Fruit fly (Drosophila melanogaster) whole organism, embryonic: ENCODE measurements around the gene kra.

Source experiments
- Aef1 ChIP-seq: fragments of 200-800 bp; sonication (Bioruptor generic); IDR thresholded peaks from 3 replicates; pipeline ENCODE4 v1.3.6; 2022; ENCODE audit warnings: missing biosample characterization, missing genetic modification characterization
- Bdp1 ChIP-seq: fragments of 200-800 bp; sonication (Bioruptor generic); optimal IDR thresholded peaks from 3 replicates; lab custom pipeline; 2016; ENCODE audit warnings: missing biosample characterization, missing genetic modification characterization
- CG10147 ChIP-seq: fragments of 200-800 bp; sonication (Bioruptor generic); optimal IDR thresholded peaks from 2 replicates; lab custom pipeline; 2019; ENCODE audit warnings: missing biosample characterization, mild to moderate bottlenecking, missing genetic modification characterization, moderate library complexity
- CG12236 ChIP-seq: fragments of 200-800 bp; sonication (Bioruptor generic); optimal IDR thresholded peaks from 2 replicates; lab custom pipeline; 2016; ENCODE audit warnings: missing biosample characterization, missing genetic modification characterization
- CG12942 ChIP-seq: fragments of 200-800 bp; sonication (Bioruptor generic); optimal IDR thresholded peaks from 3 replicates; lab custom pipeline; 2016; ENCODE audit warnings: missing biosample characterization, missing genetic modification characterization
- CG13424 ChIP-seq: fragments of 200-800 bp; sonication (Bioruptor generic); optimal IDR thresholded peaks from 2 replicates; lab custom pipeline; 2019; ENCODE audit warnings: missing biosample characterization, mild to moderate bottlenecking, missing genetic modification characterization, moderate library complexity
- CG15514 ChIP-seq: fragments of 200-800 bp; sonication (Bioruptor generic); optimal IDR thresholded peaks from 3 replicates; lab custom pipeline; 2017; ENCODE audit warnings: missing biosample characterization, missing genetic modification characterization, mild to moderate bottlenecking, moderate library complexity, missing genetic modification reagents
- CG18764 ChIP-seq: fragments of 200-800 bp; sonication (Bioruptor generic); optimal IDR thresholded peaks from 3 replicates; lab custom pipeline; 2016; ENCODE audit warnings: missing biosample characterization, missing genetic modification characterization
- CG3163 ChIP-seq: fragments of 200-800 bp; sonication (Bioruptor generic); optimal IDR thresholded peaks from 3 replicates; lab custom pipeline; 2016; ENCODE audit warnings: missing biosample characterization, missing genetic modification characterization
- CG4328 ChIP-seq: fragments of 200-800 bp; sonication (Bioruptor generic); optimal IDR thresholded peaks from 3 replicates; lab custom pipeline; 2017; ENCODE audit warnings: missing biosample characterization, missing genetic modification reagents, missing genetic modification characterization
- CG4617 ChIP-seq: fragments of 200-800 bp; sonication (Bioruptor generic); optimal IDR thresholded peaks from 3 replicates; lab custom pipeline; 2016; ENCODE audit warnings: missing biosample characterization, missing genetic modification characterization, borderline replicate concordance
- CG6272 ChIP-seq: fragments of 200-800 bp; sonication (Bioruptor generic); IDR thresholded peaks from 2 replicates; pipeline ENCODE4 v1.3.6; 2022; ENCODE audit warnings: missing biosample characterization, missing genetic modification characterization
- CG7357 ChIP-seq: fragments of 200-800 bp; sonication (Bioruptor generic); IDR thresholded peaks from 3 replicates; pipeline ENCODE4 v1.3.6; 2022; ENCODE audit warnings: missing biosample characterization, missing genetic modification characterization
- CG7372 ChIP-seq: fragments of 200-800 bp; sonication (Bioruptor generic); IDR thresholded peaks from 2 replicates; pipeline ENCODE4 v1.3.6; 2022; ENCODE audit warnings: missing biosample characterization, missing genetic modification characterization
- CG8089 ChIP-seq: fragments of 200-800 bp; sonication (Bioruptor generic); optimal IDR thresholded peaks from 3 replicates; lab custom pipeline; 2016; ENCODE audit warnings: missing biosample characterization, missing genetic modification characterization
- CG8359 ChIP-seq: fragments of 200-800 bp; sonication (Bioruptor generic); optimal IDR thresholded peaks from 2 replicates; lab custom pipeline; 2017; ENCODE audit warnings: missing biosample characterization, mild to moderate bottlenecking, missing genetic modification characterization, borderline replicate concordance
- Dref ChIP-seq: fragments of 200-800 bp; sonication (Bioruptor generic); IDR thresholded peaks from 2 replicates; pipeline ENCODE4 v1.3.6; 2022; ENCODE audit warnings: missing biosample characterization, missing genetic modification characterization
- HLH54F ChIP-seq: fragments of 200-800 bp; sonication (Bioruptor generic); optimal IDR thresholded peaks from 3 replicates; lab custom pipeline; 2016; ENCODE audit warnings: missing biosample characterization, missing genetic modification characterization
- Hr51 ChIP-seq, 2 experiments: fragments of 200-800 bp; sonication (Bioruptor generic); optimal IDR thresholded peaks; 2 replicates in 1 of 2; 3 replicates in 1 of 2; lab custom pipeline; 2016 to 2018; ENCODE audit warnings: missing biosample characterization in 2 of 2, missing genetic modification characterization in 2 of 2, mild to moderate bottlenecking in 1 of 2, moderate library complexity in 1 of 2
- Hr78 ChIP-seq, 2 experiments: fragments of 200-800 bp in 1 of 2; fragments of >200 bp in 1 of 2; sonication (Bioruptor generic) in 1 of 2; optimal IDR thresholded peaks; 2 replicates each; lab custom pipeline; 2017 to 2019; ENCODE audit warnings: missing biosample characterization in 2 of 2, missing genetic modification characterization in 2 of 2, mild to moderate bottlenecking in 1 of 2, moderate library complexity in 1 of 2
- Jarid2 ChIP-seq: fragments of 200-800 bp; sonication (Bioruptor generic); optimal IDR thresholded peaks from 3 replicates; lab custom pipeline; 2017; ENCODE audit warnings: mild to moderate bottlenecking, missing biosample characterization, missing genetic modification reagents, missing genetic modification characterization
- Lpt ChIP-seq: fragments of >200 bp; optimal IDR thresholded peaks from 2 replicates; lab custom pipeline; 2018; ENCODE audit warnings: missing biosample characterization, missing genetic modification characterization
- Mad ChIP-seq: fragments of 200-800 bp; sonication (Bioruptor generic); optimal IDR thresholded peaks from 2 replicates; lab custom pipeline; 2016; ENCODE audit warnings: missing biosample characterization, missing genetic modification characterization
- Sin3A ChIP-seq: fragments of >200 bp; optimal IDR thresholded peaks from 2 replicates; lab custom pipeline; 2018
- Sry-β ChIP-seq: fragments of 200-800 bp; sonication (Bioruptor generic); optimal IDR thresholded peaks from 2 replicates; lab custom pipeline; 2018; ENCODE audit warnings: missing biosample characterization, mild to moderate bottlenecking, missing genetic modification characterization, moderate library complexity
- TFAM ChIP-seq: fragments of 200-800 bp; sonication (Bioruptor generic); optimal IDR thresholded peaks from 2 replicates; lab custom pipeline; 2017; ENCODE audit warnings: missing biosample characterization, missing genetic modification characterization, inconsistent platforms
- Tbp ChIP-seq: fragments of >200 bp; optimal IDR thresholded peaks from 2 replicates; lab custom pipeline; 2018; ENCODE audit warnings: missing biosample characterization, missing genetic modification characterization
- ac ChIP-seq: fragments of 200-800 bp; sonication (Bioruptor generic); optimal IDR thresholded peaks from 3 replicates; lab custom pipeline; 2017; ENCODE audit warnings: missing biosample characterization, mild to moderate bottlenecking, missing genetic modification characterization
- br ChIP-seq: fragments of >200 bp; optimal IDR thresholded peaks from 2 replicates; lab custom pipeline; 2017
- btn ChIP-seq: fragments of 200-800 bp; sonication (Bioruptor generic); optimal IDR thresholded peaks from 2 replicates; lab custom pipeline; 2016; ENCODE audit warnings: missing biosample characterization, missing genetic modification characterization
- cato ChIP-seq: fragments of 200-800 bp; sonication (Bioruptor generic); optimal IDR thresholded peaks from 2 replicates; lab custom pipeline; 2016; ENCODE audit warnings: missing biosample characterization, missing genetic modification characterization, borderline replicate concordance
- caup ChIP-seq: fragments of 200-800 bp; sonication (Bioruptor generic); optimal IDR thresholded peaks from 3 replicates; lab custom pipeline; 2017; ENCODE audit warnings: missing biosample characterization, mild to moderate bottlenecking, missing genetic modification characterization, moderate library complexity; ENCODE audit not compliant: severe bottlenecking
- ci ChIP-seq: fragments of 200-800 bp; sonication (Bioruptor generic); IDR thresholded peaks from 3 replicates; pipeline ENCODE4 v1.3.6; 2022; ENCODE audit warnings: missing biosample characterization, missing genetic modification characterization
- dm ChIP-seq: fragments of 200-800 bp; sonication (Bioruptor generic); optimal IDR thresholded peaks from 3 replicates; lab custom pipeline; 2016; ENCODE audit warnings: missing biosample characterization, missing genetic modification characterization
- ems ChIP-seq: fragments of 200-800 bp; sonication (Bioruptor generic); optimal IDR thresholded peaks from 3 replicates; lab custom pipeline; 2016; ENCODE audit warnings: missing biosample characterization, missing genetic modification characterization
- gcm ChIP-seq: fragments of 200-800 bp; sonication (Bioruptor generic); optimal IDR thresholded peaks from 2 replicates; lab custom pipeline; 2019; ENCODE audit warnings: missing biosample characterization, mild to moderate bottlenecking, missing genetic modification characterization, moderate library complexity
- grau ChIP-seq: fragments of 200-800 bp; optimal IDR thresholded peaks from 3 replicates; lab custom pipeline; 2019; ENCODE audit warnings: missing biosample characterization, mild to moderate bottlenecking, missing genetic modification characterization, moderate library complexity
- gro ChIP-seq: fragments of 200-800 bp; sonication (Bioruptor generic); optimal IDR thresholded peaks from 2 replicates; lab custom pipeline; 2016; ENCODE audit warnings: missing biosample characterization, missing genetic modification characterization
- ken ChIP-seq: fragments of 200-800 bp; sonication (Bioruptor generic); IDR thresholded peaks from 3 replicates; pipeline ENCODE4 v1.3.6; 2022; ENCODE audit warnings: missing biosample characterization, missing genetic modification characterization
- nau ChIP-seq: fragments of 200-800 bp; sonication (Bioruptor generic); optimal IDR thresholded peaks from 3 replicates; lab custom pipeline; 2017; ENCODE audit warnings: missing biosample characterization, mild to moderate bottlenecking, missing genetic modification characterization, missing genetic modification reagents
- peb ChIP-seq: fragments of 200-800 bp; sonication (Bioruptor generic); IDR thresholded peaks from 2 replicates; pipeline ENCODE4 v1.3.6; 2022; ENCODE audit warnings: missing biosample characterization, missing genetic modification characterization
- pita ChIP-seq: fragments of 200-800 bp; sonication (Bioruptor generic); optimal IDR thresholded peaks from 2 replicates; lab custom pipeline; 2017; ENCODE audit warnings: missing biosample characterization, mild to moderate bottlenecking, missing genetic modification characterization
- schlank ChIP-seq: fragments of 200-800 bp; sonication (Bioruptor generic); optimal IDR thresholded peaks from 2 replicates; lab custom pipeline; 2018; ENCODE audit warnings: missing biosample characterization, mild to moderate bottlenecking, missing genetic modification characterization
- slou ChIP-seq: fragments of 200-800 bp; sonication (Bioruptor generic); optimal IDR thresholded peaks from 3 replicates; lab custom pipeline; 2016; ENCODE audit warnings: missing biosample characterization, missing genetic modification characterization
- slp2 ChIP-seq: fragments of 200-800 bp; sonication (Bioruptor generic); optimal IDR thresholded peaks from 2 replicates; lab custom pipeline; 2016; ENCODE audit warnings: missing biosample characterization, missing genetic modification characterization
- stc ChIP-seq: fragments of 200-800 bp; sonication (Bioruptor generic); IDR thresholded peaks from 2 replicates; pipeline ENCODE4 v1.3.6; 2022; ENCODE audit warnings: missing biosample characterization, missing genetic modification characterization
- stwl ChIP-seq: fragments of 200-800 bp; sonication (Bioruptor generic); optimal IDR thresholded peaks from 3 replicates; lab custom pipeline; 2018; ENCODE audit warnings: missing biosample characterization, mild to moderate bottlenecking, missing genetic modification characterization, moderate library complexity
- tap ChIP-seq: fragments of 200-800 bp; optimal IDR thresholded peaks from 3 replicates; lab custom pipeline; 2019; ENCODE audit warnings: missing biosample characterization, mild to moderate bottlenecking, missing genetic modification characterization, moderate library complexity
- ttk ChIP-seq: fragments of 200-800 bp; sonication (Bioruptor generic); IDR thresholded peaks from 2 replicates; pipeline ENCODE4 v2.1.2; 2022; ENCODE audit warnings: missing biosample characterization, missing genetic modification characterization
- wor ChIP-seq: fragments of 200-800 bp; sonication (Bioruptor generic); IDR thresholded peaks from 2 replicates; pipeline ENCODE4 v1.3.6; 2022; ENCODE audit warnings: missing biosample characterization, missing genetic modification characterization
- zfh2 ChIP-seq: fragments of 200-800 bp; sonication (Bioruptor generic); optimal IDR thresholded peaks from 2 replicates; lab custom pipeline; 2016; ENCODE audit warnings: missing biosample characterization, missing genetic modification characterization

The kra gene

DNA sequence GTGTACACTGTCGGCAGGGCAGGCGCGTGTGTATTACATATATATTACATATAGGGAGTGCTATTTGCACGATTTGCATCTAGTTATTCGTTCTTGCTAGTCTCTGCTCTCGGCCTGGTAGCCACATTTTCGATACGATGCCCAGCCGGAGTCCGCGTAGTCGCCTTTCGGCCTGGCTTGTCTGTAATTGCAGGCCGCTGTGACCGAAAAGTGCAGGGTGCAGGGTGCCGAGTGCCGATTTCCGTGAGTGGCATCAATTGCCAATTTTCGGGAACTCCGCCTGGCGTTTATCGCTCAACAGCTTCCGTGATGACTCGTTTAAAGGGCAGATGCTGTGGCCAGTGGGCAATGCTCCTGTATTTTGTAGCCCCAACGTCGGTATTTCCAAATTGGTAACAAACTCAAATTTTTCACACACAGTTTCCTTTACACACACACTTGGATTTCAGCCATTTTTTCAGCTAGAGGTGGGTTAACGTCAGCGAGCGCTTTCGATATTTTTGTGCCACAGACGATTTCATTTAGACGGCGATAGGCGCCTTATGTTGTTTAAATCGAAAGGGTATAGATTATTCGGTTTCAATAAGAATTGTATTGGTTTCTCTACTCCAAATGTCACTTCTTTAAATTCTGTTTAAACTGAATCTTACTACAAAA is 12.9 kb downstream of the kra start, which contains the start of gene CG2926 (continued):
- TF ChIP-seq ken (GFP tag; lab: Robert Waterston, UW) (no peak), HLH54F (GFP tag; lab: Kevin White, UChicago) (peak; percentile 46), Bdp1 (GFP tag; lab: Kevin White, UChicago) (no peak), tap (tag; lab: Kevin White, UChicago) (no peak), Mad (GFP tag; lab: Kevin White, UChicago) (peak; percentile 47), caup (GFP tag; lab: Kevin White, UChicago) (peak; percentile 9), ac (GFP tag; lab: Kevin White, UChicago) (no peak), btn (no peak), CG15514 (peak; percentile 63), ttk (GFP tag; lab: Robert Waterston, UW) (0 out of 2 replicates have a peak, but pooled peaks have one; percentile 5), Hr78 (GFP tag; optimal IDR thresholded peaks at IDR 0.05; lab: Kevin White, UChicago) (no peak), stc (GFP tag; lab: Robert Waterston, UW) (0 out of 2 replicates have a peak, but pooled peaks have one; percentile 9), Tbp (GFP tag; lab: Kevin White, UChicago) (no peak), ci (0 out of 3 replicates have a peak, but pooled peaks have one; percentile 6), slou (GFP tag; lab: Kevin White, UChicago) (peak; percentile 16), wor (GFP tag; lab: Robert Waterston, UW) (no peak), CG12236 (GFP tag; lab: Kevin White, UChicago) (no peak), gro (GFP tag; lab: Kevin White, UChicago) (no peak), CG6272 (GFP tag; lab: Robert Waterston, UW) (peak; percentile 62), CG4617 (GFP tag; lab: Kevin White, UChicago) (peak; percentile 79), Lpt (GFP tag; lab: Kevin White, UChicago) (no peak), Sin3A (lab: Kevin White, UChicago) (peak; percentile 45), CG7372 (peak; percentile 25; the same call in 1 of the 2 replicates), CG18764 (GFP tag; lab: Kevin White, UChicago) (no peak), CG7357 (GFP tag; lab: Robert Waterston, UW) (no peak), TFAM (GFP tag; lab: Kevin White, UChicago) (no peak), gcm (no peak), CG4328 (GFP tag; lab: Kevin White, UChicago) (no peak), pita (GFP tag; lab: Kevin White, UChicago) (no peak), dm (GFP tag; lab: Kevin White, UChicago) (peak; percentile 51), nau (GFP tag; lab: Kevin White, UChicago) (no peak), CG3163 (GFP tag; lab: Kevin White, UChicago) (peak; percentile 31), zfh2 (peak; percentile 44), CG12942 (no peak), br (lab: Kevin White, UChicago) (no peak), CG8359 (GFP tag; lab: Kevin White, UChicago) (no peak), slp2 (GFP tag; lab: Kevin White, UChicago) (no peak), Hr51 (GFP tag; optimal IDR thresholded peaks at IDR 0.05; lab: Kevin White, UChicago) (no peak), CG8089 (no peak), Dref (GFP tag; lab: Robert Waterston, UW) (peak; percentile 81), stwl (tag; lab: Kevin White, UChicago) (no peak), Sry-β (GFP tag; lab: Kevin White, UChicago) (no peak), Aef1 (GFP tag; lab: Robert Waterston, UW) (0 out of 3 replicates have a peak, but pooled peaks have one; percentile 13), cato (GFP tag; lab: Kevin White, UChicago) (no peak), grau (tag; lab: Kevin White, UChicago) (no peak), CG13424 (no peak), CG10147 (GFP tag; lab: Kevin White, UChicago) (no peak), peb (GFP tag; lab: Robert Waterston, UW) (no peak), ems (GFP tag; lab: Kevin White, UChicago) (no peak), schlank (no peak), Jarid2 (GFP tag; lab: Kevin White, UChicago) (no peak)
